Fruit fly (Drosophila melanogaster) Kc167 (cell line): Measurements from ENCODE around the gene Pglym87.

ENCODE experiments used
- h ChIP-seq: fragments of >200 bp; optimal IDR thresholded peaks from 3 replicates; lab custom pipeline; 2018; ENCODE audit warnings: missing external identifiers
- ttk ChIP-seq: sonication (Bioruptor generic); optimal IDR thresholded peaks from 2 replicates; lab custom pipeline; 2017; ENCODE audit warnings: missing external identifiers

dm6 chr3R:12259819-12260218, 27.3 kb upstream of the Pglym87 start:
- TF ChIP-seq ttk (lab: Kevin White, UChicago) (no peak), h (lab: Kevin White, UChicago) (no peak)
